ENCODE assay signal across 1 fruit fly cellular context in genomic region chr3L:11992960-11993359, dm6.
TF ChIP-seq lines count a peak whose summit lies in the region.

viaf (minus strand) TSS chr3L:11993179.

TF ChIP-seq in whole organism, embryonic, 481 proteins besides CTCF, POLR2A, EP300 and RAD21 (continued from another document and continues in another):
- TF ChIP-seq chn (GFP tag; optimal IDR thresholded peaks at IDR 0.05; lab: Kevin White, UChicago), result peak; percentile 1
- no peak for TF ChIP-seq tup (GFP tag; optimal IDR thresholded peaks at IDR 0.05; lab: Kevin White, UChicago)
- peak; percentile 14 for TF ChIP-seq CG7271 (tag; optimal IDR thresholded peaks at IDR 0.05; lab: Kevin White, UChicago)
- TF ChIP-seq lmd (GFP tag; IDR thresholded peaks at IDR 0.05; lab: Robert Waterston, UW), result peak; percentile 45; the same call in 1 of the 2 replicates
- no peak for TF ChIP-seq CG14667 (GFP tag; IDR thresholded peaks at IDR 0.05; lab: Robert Waterston, UW)
- TF ChIP-seq CG18599 (GFP tag; optimal IDR thresholded peaks at IDR 0.05; lab: Kevin White, UChicago), result no peak
- no peak for TF ChIP-seq CG6654 (GFP tag; optimal IDR thresholded peaks at IDR 0.05; lab: Kevin White, UChicago)
- TF ChIP-seq CG12219 (GFP tag; optimal IDR thresholded peaks at IDR 0.05; lab: Kevin White, UChicago), result no peak
- peak; percentile 19 for TF ChIP-seq CG4328 (GFP tag; optimal IDR thresholded peaks at IDR 0.05; lab: Kevin White, UChicago)
- peak; percentile 75 for TF ChIP-seq CG8924 (tag; optimal IDR thresholded peaks at IDR 0.05; lab: Kevin White, UChicago)
- TF ChIP-seq lola (GFP tag; optimal IDR thresholded peaks at IDR 0.05; lab: Kevin White, UChicago), result no peak
- TF ChIP-seq HmgZ (tag; optimal IDR thresholded peaks at IDR 0.05; lab: Kevin White, UChicago), result peak; percentile 70
- peak; percentile 25 for TF ChIP-seq Jarid2 (GFP tag; optimal IDR thresholded peaks at IDR 0.05; lab: Kevin White, UChicago)
- no peak for TF ChIP-seq Ravus (GFP tag; IDR thresholded peaks at IDR 0.05; lab: Robert Waterston, UW)
- peak; percentile 30; the same call in 1 of the 2 replicates for TF ChIP-seq Ptx1 (GFP tag; IDR thresholded peaks at IDR 0.05; lab: Robert Waterston, UW)
- TF ChIP-seq CG17829 (tag; optimal IDR thresholded peaks at IDR 0.05; lab: Kevin White, UChicago), result peak; percentile 81
- TF ChIP-seq ato (GFP tag; IDR thresholded peaks at IDR 0.05; lab: Robert Waterston, UW; ENCODE audit: partially characterized antibody), result peak; percentile 86
- TF ChIP-seq br (optimal IDR thresholded peaks at IDR 0.05; lab: Kevin White, UChicago), result no peak
- TF ChIP-seq CG2129 (GFP tag; IDR thresholded peaks at IDR 0.05; lab: Robert Waterston, UW; ENCODE audit: partially characterized antibody), result peak; percentile 78
- peak; percentile 70 for TF ChIP-seq CG10267 (tag; optimal IDR thresholded peaks at IDR 0.05; lab: Kevin White, UChicago)
- TF ChIP-seq kah (GFP tag; optimal IDR thresholded peaks at IDR 0.05; lab: Kevin White, UChicago), result no peak
- no peak for TF ChIP-seq Usf (GFP tag; optimal IDR thresholded peaks at IDR 0.05; lab: Kevin White, UChicago)
- peak; percentile 42 for TF ChIP-seq CG33557 (GFP tag; optimal IDR thresholded peaks at IDR 0.05; lab: Kevin White, UChicago)
- peak; percentile 48 for TF ChIP-seq lbe (GFP tag; optimal IDR thresholded peaks at IDR 0.05; lab: Kevin White, UChicago)
- peak; percentile 49 for TF ChIP-seq al (GFP tag; IDR thresholded peaks at IDR 0.05; lab: Robert Waterston, UW)
- peak; percentile 30 for TF ChIP-seq fd3F (GFP tag; optimal IDR thresholded peaks at IDR 0.05; lab: Kevin White, UChicago)
- TF ChIP-seq her (GFP tag; optimal IDR thresholded peaks at IDR 0.05; lab: Kevin White, UChicago), result no peak
- TF ChIP-seq unpg (GFP tag; optimal IDR thresholded peaks at IDR 0.05; lab: Kevin White, UChicago), result no peak
- peak; percentile 31 for TF ChIP-seq mam (GFP tag; optimal IDR thresholded peaks at IDR 0.05; lab: Kevin White, UChicago)
- TF ChIP-seq slbo (GFP tag; IDR thresholded peaks at IDR 0.05; lab: Robert Waterston, UW), result peak; percentile 82
- no peak for TF ChIP-seq ab (GFP tag; optimal IDR thresholded peaks at IDR 0.05; lab: Kevin White, UChicago)
- TF ChIP-seq inv (GFP tag; IDR thresholded peaks at IDR 0.05; lab: Robert Waterston, UW; ENCODE audit: partially characterized antibody), result peak; percentile 90
- TF ChIP-seq usp (GFP tag; optimal IDR thresholded peaks at IDR 0.05; lab: Kevin White, UChicago), result no peak
- peak; percentile 61 for TF ChIP-seq Dref (GFP tag; IDR thresholded peaks at IDR 0.05; lab: Robert Waterston, UW)
- TF ChIP-seq sug (tag; optimal IDR thresholded peaks at IDR 0.05; lab: Kevin White, UChicago), result no peak
- TF ChIP-seq CG17359 (tag; optimal IDR thresholded peaks at IDR 0.05; lab: Kevin White, UChicago), result no peak
- TF ChIP-seq pho (GFP tag; optimal IDR thresholded peaks at IDR 0.05; lab: Kevin White, UChicago), result peak; percentile 10
- TF ChIP-seq wek (GFP tag; optimal IDR thresholded peaks at IDR 0.05; lab: Kevin White, UChicago), result no peak
- peak; percentile 62 for TF ChIP-seq CG2120 (GFP tag; optimal IDR thresholded peaks at IDR 0.05; lab: Kevin White, UChicago)
- no peak for TF ChIP-seq Vsx1 (GFP tag; optimal IDR thresholded peaks at IDR 0.05; lab: Kevin White, UChicago)
- TF ChIP-seq CG42726 (GFP tag; IDR thresholded peaks at IDR 0.05; lab: Robert Waterston, UW; ENCODE audit: partially characterized antibody), result peak; percentile 91
- peak; percentile 45 for TF ChIP-seq CG15696 (tag; optimal IDR thresholded peaks at IDR 0.05; lab: Kevin White, UChicago)
- no peak for TF ChIP-seq bowl (GFP tag; IDR thresholded peaks at IDR 0.05; lab: Robert Waterston, UW)
- TF ChIP-seq H15 (GFP tag; IDR thresholded peaks at IDR 0.05; lab: Robert Waterston, UW), result peak; percentile 39; the same call in 1 of the 3 replicates
- peak; percentile 43 for TF ChIP-seq Dp (GFP tag; optimal IDR thresholded peaks at IDR 0.05; lab: Kevin White, UChicago)
- TF ChIP-seq phol (tag; optimal IDR thresholded peaks at IDR 0.05; lab: Kevin White, UChicago), result peak; percentile 69
- peak; percentile 42 for TF ChIP-seq CG12942 (GFP tag; optimal IDR thresholded peaks at IDR 0.05; lab: Kevin White, UChicago)
- TF ChIP-seq Drgx (GFP tag; IDR thresholded peaks at IDR 0.05; lab: Robert Waterston, UW), result no peak
- TF ChIP-seq CG30020 (tag; optimal IDR thresholded peaks at IDR 0.05; lab: Kevin White, UChicago), result peak; percentile 65
- TF ChIP-seq Nf-YA (GFP tag; IDR thresholded peaks at IDR 0.05; lab: Robert Waterston, UW), result no peak
- no peak for TF ChIP-seq Hr51 (GFP tag; optimal IDR thresholded peaks at IDR 0.05; lab: Kevin White, UChicago)
- TF ChIP-seq Six4 (GFP tag; optimal IDR thresholded peaks at IDR 0.05; lab: Kevin White, UChicago), result peak; percentile 45
- peak; percentile 2 for TF ChIP-seq luna (GFP tag; optimal IDR thresholded peaks at IDR 0.05; lab: Kevin White, UChicago)
- TF ChIP-seq az2 (GFP tag; optimal IDR thresholded peaks at IDR 0.05; lab: Kevin White, UChicago), result peak; percentile 53
- peak; percentile 45 for TF ChIP-seq Hsf (GFP tag; optimal IDR thresholded peaks at IDR 0.05; lab: Kevin White, UChicago)
- TF ChIP-seq Rfx (GFP tag; IDR thresholded peaks at IDR 0.05; lab: Robert Waterston, UW), result peak; percentile 77
- peak; percentile 57; the same call in 2 of the 3 replicates for TF ChIP-seq dysf (GFP tag; IDR thresholded peaks at IDR 0.05; lab: Robert Waterston, UW)
- TF ChIP-seq pros (GFP tag; optimal IDR thresholded peaks at IDR 0.05; lab: Kevin White, UChicago), result no peak
- TF ChIP-seq ci (GFP tag; IDR thresholded peaks at IDR 0.05; lab: Robert Waterston, UW), result peak; percentile 76
- TF ChIP-seq MBD-R2 (GFP tag; IDR thresholded peaks at IDR 0.05; lab: Robert Waterston, UW), result peak; percentile 81
- no peak for TF ChIP-seq bigmax (GFP tag; optimal IDR thresholded peaks at IDR 0.05; lab: Kevin White, UChicago)
- no peak for TF ChIP-seq Sox100B (GFP tag; optimal IDR thresholded peaks at IDR 0.05; lab: Kevin White, UChicago)
- peak; percentile 80 for TF ChIP-seq CG9932 (GFP tag; IDR thresholded peaks at IDR 0.05; lab: Robert Waterston, UW)
- no peak for TF ChIP-seq CG6683 (GFP tag; optimal IDR thresholded peaks at IDR 0.05; lab: Kevin White, UChicago)
- TF ChIP-seq salm (tag; optimal IDR thresholded peaks at IDR 0.05; lab: Kevin White, UChicago), result no peak
- TF ChIP-seq nerfin-2 (GFP tag; IDR thresholded peaks at IDR 0.05; lab: Robert Waterston, UW; ENCODE audit: partially characterized antibody), result peak; percentile 63
- no peak for TF ChIP-seq CG3838 (GFP tag; optimal IDR thresholded peaks at IDR 0.05; lab: Kevin White, UChicago)
- TF ChIP-seq CG15073 (GFP tag; optimal IDR thresholded peaks at IDR 0.05; lab: Kevin White, UChicago), result no peak
- no peak for TF ChIP-seq nau (GFP tag; optimal IDR thresholded peaks at IDR 0.05; lab: Kevin White, UChicago)
- peak; percentile 88 for TF ChIP-seq YL-1 (GFP tag; optimal IDR thresholded peaks at IDR 0.05; lab: Kevin White, UChicago)
- TF ChIP-seq jing (GFP tag; optimal IDR thresholded peaks at IDR 0.05; lab: Kevin White, UChicago), result no peak
- peak; percentile 55 for TF ChIP-seq CG10366 (GFP tag; IDR thresholded peaks at IDR 0.05; lab: Robert Waterston, UW)
- peak; percentile 72 for TF ChIP-seq CG14710 (tag; optimal IDR thresholded peaks at IDR 0.05; lab: Kevin White, UChicago)
- TF ChIP-seq CG2199 (GFP tag; IDR thresholded peaks at IDR 0.05; lab: Robert Waterston, UW), result no peak
- TF ChIP-seq CG9876 (GFP tag; optimal IDR thresholded peaks at IDR 0.05; lab: Kevin White, UChicago), result no peak
- no peak for TF ChIP-seq ash1 (GFP tag; optimal IDR thresholded peaks at IDR 0.05; lab: Kevin White, UChicago)
- peak; percentile 52 for TF ChIP-seq Max (GFP tag; optimal IDR thresholded peaks at IDR 0.05; lab: Kevin White, UChicago)
- peak; percentile 9 for TF ChIP-seq CG1647 (GFP tag; optimal IDR thresholded peaks at IDR 0.05; lab: Kevin White, UChicago)
- peak; percentile 95 for TF ChIP-seq vnd (GFP tag; IDR thresholded peaks at IDR 0.05; lab: Robert Waterston, UW; ENCODE audit: partially characterized antibody)
- TF ChIP-seq grau (tag; optimal IDR thresholded peaks at IDR 0.05; lab: Kevin White, UChicago), result no peak
- TF ChIP-seq wdn (GFP tag; IDR thresholded peaks at IDR 0.05; lab: Robert Waterston, UW), result no peak
- peak; percentile 6 for TF ChIP-seq NC2β (GFP tag; optimal IDR thresholded peaks at IDR 0.05; lab: Kevin White, UChicago)
- TF ChIP-seq Gug (GFP tag; IDR thresholded peaks at IDR 0.05; lab: Robert Waterston, UW), result peak; percentile 72; the same call in 3 of the 4 replicates
- peak; percentile 45 for TF ChIP-seq Ssrp (tag; optimal IDR thresholded peaks at IDR 0.05; lab: Kevin White, UChicago)
- no peak for TF ChIP-seq CG11560 (tag; IDR thresholded peaks at IDR 0.05; lab: Robert Waterston, UW)
- peak; percentile 99 for TF ChIP-seq kay (GFP tag; optimal IDR thresholded peaks at IDR 0.05; lab: Kevin White, UChicago)
- no peak for TF ChIP-seq sc (optimal IDR thresholded peaks at IDR 0.05; lab: Kevin White, UChicago)
- no peak for TF ChIP-seq sc (GFP tag; optimal IDR thresholded peaks at IDR 0.05; lab: Kevin White, UChicago)
- peak; percentile 85; the same call in 1 of the 3 replicates for TF ChIP-seq mld (GFP tag; IDR thresholded peaks at IDR 0.05; lab: Robert Waterston, UW; ENCODE audit: partially characterized antibody)
- peak; percentile 24 for TF ChIP-seq CG5245 (GFP tag; optimal IDR thresholded peaks at IDR 0.05; lab: Kevin White, UChicago)
- no peak for TF ChIP-seq run (tag; optimal IDR thresholded peaks at IDR 0.05; lab: Kevin White, UChicago)
- TF ChIP-seq Sox102F (GFP tag; optimal IDR thresholded peaks at IDR 0.05; lab: Kevin White, UChicago), result peak; percentile 51
- no peak for TF ChIP-seq Kr (GFP tag; optimal IDR thresholded peaks at IDR 0.05; lab: Kevin White, UChicago)
- TF ChIP-seq dpn (GFP tag; optimal IDR thresholded peaks at IDR 0.05; lab: Kevin White, UChicago), result peak in 1 of 2 experiments; percentile 61
- TF ChIP-seq Spps (tag; optimal IDR thresholded peaks at IDR 0.05; lab: Kevin White, UChicago), result peak; percentile 20
- TF ChIP-seq CG10565 (GFP tag; optimal IDR thresholded peaks at IDR 0.05; lab: Kevin White, UChicago), result no peak
- TF ChIP-seq B-H1 (GFP tag; IDR thresholded peaks at IDR 0.05; lab: Robert Waterston, UW), result peak; percentile 16; the same call in 1 of the 3 replicates
- peak; percentile 92 for TF ChIP-seq CG7963 (GFP tag; IDR thresholded peaks at IDR 0.05; lab: Robert Waterston, UW; ENCODE audit: partially characterized antibody)
- TF ChIP-seq gcm (GFP tag; optimal IDR thresholded peaks at IDR 0.05; lab: Kevin White, UChicago), result no peak
- no peak for TF ChIP-seq CG8388 (GFP tag; optimal IDR thresholded peaks at IDR 0.05; lab: Kevin White, UChicago)
- peak; percentile 58 for TF ChIP-seq CG2116 (GFP tag; optimal IDR thresholded peaks at IDR 0.05; lab: Kevin White, UChicago)
- no peak for TF ChIP-seq Atf-2 (GFP tag; optimal IDR thresholded peaks at IDR 0.05; lab: Kevin White, UChicago)
- no peak for TF ChIP-seq CG11696 (GFP tag; IDR thresholded peaks at IDR 0.05; lab: Robert Waterston, UW)
- peak; percentile 25; the same call in 1 of the 2 replicates for TF ChIP-seq CG14014 (GFP tag; IDR thresholded peaks at IDR 0.05; lab: Robert Waterston, UW)
- 0 out of 3 replicates have a peak, but pooled peaks have one; percentile 39 for TF ChIP-seq Dbx (GFP tag; IDR thresholded peaks at IDR 0.05; lab: Robert Waterston, UW)
- TF ChIP-seq tgo (GFP tag; IDR thresholded peaks at IDR 0.05; lab: Robert Waterston, UW), result peak; percentile 29; the same call in 2 of the 3 replicates
- no peak for TF ChIP-seq CG8359 (GFP tag; optimal IDR thresholded peaks at IDR 0.05; lab: Kevin White, UChicago; ENCODE audit: borderline replicate concordance)
- TF ChIP-seq CG17802 (tag; optimal IDR thresholded peaks at IDR 0.05; lab: Kevin White, UChicago), result no peak
- TF ChIP-seq btn (GFP tag; optimal IDR thresholded peaks at IDR 0.05; lab: Kevin White, UChicago), result no peak
- no peak for TF ChIP-seq disco-r (GFP tag; optimal IDR thresholded peaks at IDR 0.05; lab: Kevin White, UChicago)
- peak; percentile 55 for TF ChIP-seq dmrt11E (tag; optimal IDR thresholded peaks at IDR 0.05; lab: Kevin White, UChicago)
- peak; percentile 37 for TF ChIP-seq CG12155 (GFP tag; optimal IDR thresholded peaks at IDR 0.05; lab: Kevin White, UChicago)
- TF ChIP-seq Opbp (GFP tag; IDR thresholded peaks at IDR 0.05; lab: Robert Waterston, UW; ENCODE audit: partially characterized antibody), result peak; percentile 97
- TF ChIP-seq CG10979 (tag; optimal IDR thresholded peaks at IDR 0.05; lab: Kevin White, UChicago), result peak; percentile 52
- TF ChIP-seq CG10209 (GFP tag; optimal IDR thresholded peaks at IDR 0.05; lab: Kevin White, UChicago), result peak; percentile 35
- TF ChIP-seq sim (GFP tag; IDR thresholded peaks at IDR 0.05; lab: Robert Waterston, UW), result no peak
- TF ChIP-seq CG12071 (GFP tag; optimal IDR thresholded peaks at IDR 0.05; lab: Kevin White, UChicago), result no peak
- peak; percentile 87 for TF ChIP-seq CG34224 (GFP tag; IDR thresholded peaks at IDR 0.05; lab: Robert Waterston, UW; ENCODE audit: partially characterized antibody)
- peak; percentile 77 for TF ChIP-seq vvl (GFP tag; IDR thresholded peaks at IDR 0.05; lab: Robert Waterston, UW)
- TF ChIP-seq Elba2 (GFP tag; optimal IDR thresholded peaks at IDR 0.05; lab: Kevin White, UChicago), result no peak
- peak; percentile 36 for TF ChIP-seq zfh2 (GFP tag; optimal IDR thresholded peaks at IDR 0.05; lab: Kevin White, UChicago)
- TF ChIP-seq NFAT (GFP tag; IDR thresholded peaks at IDR 0.05; lab: Robert Waterston, UW), result peak; percentile 64
- peak; percentile 30 for TF ChIP-seq CG14441 (GFP tag; IDR thresholded peaks at IDR 0.05; lab: Robert Waterston, UW)
- TF ChIP-seq hb (GFP tag; IDR thresholded peaks at IDR 0.05; lab: Robert Waterston, UW; ENCODE audit: partially characterized antibody), result peak; percentile 87
- TF ChIP-seq dmrt99B (tag; optimal IDR thresholded peaks at IDR 0.05; lab: Kevin White, UChicago), result no peak
- peak; percentile 95 for TF ChIP-seq CG6791 (GFP tag; IDR thresholded peaks at IDR 0.05; lab: Robert Waterston, UW; ENCODE audit: partially characterized antibody)
- no peak for TF ChIP-seq ftz-f1 (GFP tag; optimal IDR thresholded peaks at IDR 0.05; lab: Kevin White, UChicago)
- TF ChIP-seq CG34422 (GFP tag; IDR thresholded peaks at IDR 0.05; lab: Robert Waterston, UW), result peak; percentile 52; the same call in 2 of the 3 replicates
- TF ChIP-seq CG4820 (GFP tag; optimal IDR thresholded peaks at IDR 0.05; lab: Kevin White, UChicago), result peak; percentile 4
- TF ChIP-seq CG12659 (GFP tag; optimal IDR thresholded peaks at IDR 0.05; lab: Kevin White, UChicago), result peak; percentile 78
